Fruit fly (Drosophila melanogaster) whole organism, embryonic: ENCODE data around the gene CG14340.

ENCODE experiments used
- ATbp ChIP-seq: fragments of 200-800 bp; sonication (Bioruptor generic); optimal IDR thresholded peaks from 2 replicates; lab custom pipeline; 2017; ENCODE audit warnings: missing biosample characterization, mild to moderate bottlenecking, missing genetic modification characterization, missing genetic modification reagents
- BtbVII ChIP-seq: fragments of 200-800 bp; sonication (Bioruptor generic); optimal IDR thresholded peaks from 3 replicates; lab custom pipeline; 2017; ENCODE audit warnings: missing biosample characterization, mild to moderate bottlenecking, missing genetic modification characterization
- Bteb2 ChIP-seq: fragments of 200-800 bp; sonication (Bioruptor generic); optimal IDR thresholded peaks from 2 replicates; lab custom pipeline; 2016; ENCODE audit warnings: missing biosample characterization, missing genetic modification characterization
- CG11695 ChIP-seq: fragments of 200-800 bp; sonication (Bioruptor generic); IDR thresholded peaks from 3 replicates; pipeline ENCODE4 v1.3.6; 2022; ENCODE audit warnings: missing biosample characterization, missing genetic modification characterization
- CG12219 ChIP-seq: fragments of 200-800 bp; sonication (Bioruptor generic); optimal IDR thresholded peaks from 3 replicates; lab custom pipeline; 2018; ENCODE audit warnings: missing biosample characterization, mild to moderate bottlenecking, missing genetic modification characterization
- CG12942 ChIP-seq: fragments of 200-800 bp; sonication (Bioruptor generic); optimal IDR thresholded peaks from 3 replicates; lab custom pipeline; 2016; ENCODE audit warnings: missing biosample characterization, missing genetic modification characterization
- CG13287 ChIP-seq: fragments of 200-800 bp; sonication (Bioruptor generic); IDR thresholded peaks from 2 replicates; pipeline ENCODE4 v1.3.6; 2022; ENCODE audit warnings: missing biosample characterization, missing genetic modification characterization; ENCODE audit not compliant: partially characterized antibody
- CG14441 ChIP-seq: fragments of 200-800 bp; sonication (Bioruptor generic); IDR thresholded peaks from 2 replicates; pipeline ENCODE4 v1.3.6; 2022; ENCODE audit warnings: missing biosample characterization, missing genetic modification characterization
- CG15479 ChIP-seq: fragments of 200-800 bp; sonication (Bioruptor generic); optimal IDR thresholded peaks from 3 replicates; lab custom pipeline; 2019; ENCODE audit warnings: missing biosample characterization, mild to moderate bottlenecking, missing genetic modification characterization, moderate library complexity
- CG15696 ChIP-seq: fragments of 200-800 bp; sonication (Bioruptor generic); optimal IDR thresholded peaks from 2 replicates; lab custom pipeline; 2019; ENCODE audit warnings: missing biosample characterization, mild to moderate bottlenecking, missing genetic modification characterization, moderate library complexity
- CG16779 ChIP-seq: fragments of 200-800 bp; sonication (Bioruptor generic); IDR thresholded peaks from 2 replicates; pipeline ENCODE4 v1.3.6; 2022; ENCODE audit warnings: missing biosample characterization, missing genetic modification characterization
- CG16863 ChIP-seq: fragments of 200-800 bp; sonication (Bioruptor generic); optimal IDR thresholded peaks from 3 replicates; lab custom pipeline; 2016; ENCODE audit warnings: missing biosample characterization, missing genetic modification characterization
- CG17385 ChIP-seq: fragments of 200-800 bp; sonication (Bioruptor generic); optimal IDR thresholded peaks from 3 replicates; lab custom pipeline; 2018; ENCODE audit warnings: missing biosample characterization, mild to moderate bottlenecking, missing genetic modification characterization
- CG17829 ChIP-seq: fragments of 200-800 bp; optimal IDR thresholded peaks from 2 replicates; lab custom pipeline; 2019; ENCODE audit warnings: missing biosample characterization, mild to moderate bottlenecking, missing genetic modification characterization, moderate library complexity
- CG1832 ChIP-seq: fragments of 200-800 bp; sonication (Bioruptor generic); optimal IDR thresholded peaks from 2 replicates; lab custom pipeline; 2017; ENCODE audit warnings: missing biosample characterization, mild to moderate bottlenecking, missing genetic modification characterization, inconsistent platforms
- CG2202 ChIP-seq: fragments of 200-800 bp; sonication (Bioruptor generic); optimal IDR thresholded peaks from 2 replicates; lab custom pipeline; 2018; ENCODE audit warnings: missing biosample characterization, mild to moderate bottlenecking, missing genetic modification characterization
- CG32772 ChIP-seq: fragments of 200-800 bp; sonication (Bioruptor generic); IDR thresholded peaks from 2 replicates; pipeline ENCODE4 v1.3.6; 2022; ENCODE audit warnings: missing biosample characterization, missing genetic modification characterization
- CG4282 ChIP-seq: fragments of 200-800 bp; sonication (Bioruptor generic); optimal IDR thresholded peaks from 2 replicates; lab custom pipeline; 2016; ENCODE audit warnings: missing biosample characterization, missing genetic modification characterization
- CG6175 ChIP-seq: fragments of 200-800 bp; sonication (Bioruptor generic); IDR thresholded peaks from 3 replicates; pipeline ENCODE4 v1.3.6; 2022; ENCODE audit warnings: missing biosample characterization, missing genetic modification characterization
- CG7556 ChIP-seq: fragments of 200-800 bp; sonication (Bioruptor generic); optimal IDR thresholded peaks from 2 replicates; lab custom pipeline; 2017; ENCODE audit warnings: missing biosample characterization, mild to moderate bottlenecking, missing genetic modification characterization
- CG9932 ChIP-seq: fragments of 200-800 bp; sonication (Bioruptor generic); IDR thresholded peaks from 2 replicates; pipeline ENCODE4 v1.3.6; 2022; ENCODE audit warnings: missing biosample characterization, missing genetic modification characterization
- Drgx ChIP-seq: fragments of 200-800 bp; sonication (Bioruptor generic); IDR thresholded peaks from 2 replicates; pipeline ENCODE4 v1.3.6; 2022; ENCODE audit warnings: missing biosample characterization, missing genetic modification characterization
- E2f1 ChIP-seq: fragments of 200-800 bp; sonication (Bioruptor generic); IDR thresholded peaks from 2 replicates; pipeline ENCODE4 v1.3.6; 2022; ENCODE audit warnings: missing biosample characterization, missing genetic modification characterization
- Gug ChIP-seq: fragments of 200-800 bp; sonication (Bioruptor generic); IDR thresholded peaks from 4 replicates; pipeline ENCODE4 v1.3.6; 2022; ENCODE audit warnings: missing biosample characterization, missing genetic modification characterization
- Hr78 ChIP-seq, 2 experiments: fragments of 200-800 bp in 1 of 2; fragments of >200 bp in 1 of 2; sonication (Bioruptor generic) in 1 of 2; optimal IDR thresholded peaks; 2 replicates each; lab custom pipeline; 2017 to 2019; ENCODE audit warnings: missing biosample characterization in 2 of 2, missing genetic modification characterization in 2 of 2, mild to moderate bottlenecking in 1 of 2, moderate library complexity in 1 of 2
- Hsf ChIP-seq: fragments of 200-800 bp; sonication (Bioruptor generic); optimal IDR thresholded peaks from 3 replicates; lab custom pipeline; 2016; ENCODE audit warnings: missing biosample characterization, missing genetic modification characterization
- Jarid2 ChIP-seq: fragments of 200-800 bp; sonication (Bioruptor generic); optimal IDR thresholded peaks from 3 replicates; lab custom pipeline; 2017; ENCODE audit warnings: mild to moderate bottlenecking, missing biosample characterization, missing genetic modification reagents, missing genetic modification characterization
- Mad ChIP-seq: fragments of 200-800 bp; sonication (Bioruptor generic); optimal IDR thresholded peaks from 2 replicates; lab custom pipeline; 2016; ENCODE audit warnings: missing biosample characterization, missing genetic modification characterization
- Med ChIP-seq: fragments of 200-800 bp; sonication (Bioruptor generic); peaks from one replicate; lab custom pipeline; 2016; ENCODE audit warnings: missing biosample characterization, missing genetic modification characterization, mild to moderate bottlenecking, inconsistent platforms, moderate library complexity
- Meics ChIP-seq: fragments of 200-800 bp; sonication (Bioruptor generic); optimal IDR thresholded peaks from 2 replicates; lab custom pipeline; 2017; ENCODE audit warnings: missing biosample characterization, mild to moderate bottlenecking, missing genetic modification characterization
- Mes4 ChIP-seq: fragments of 200-800 bp; sonication (Bioruptor generic); optimal IDR thresholded peaks from 2 replicates; lab custom pipeline; 2016; ENCODE audit warnings: missing biosample characterization, missing genetic modification characterization
- NK7.1 ChIP-seq: fragments of 200-800 bp; sonication (Bioruptor generic); optimal IDR thresholded peaks from 3 replicates; lab custom pipeline; 2016; ENCODE audit warnings: missing biosample characterization, missing genetic modification characterization
- Nf-YA ChIP-seq: fragments of 200-800 bp; sonication (Bioruptor generic); IDR thresholded peaks from 2 replicates; pipeline ENCODE4 v1.3.6; 2022; ENCODE audit warnings: missing biosample characterization, missing genetic modification characterization
- Sox102F ChIP-seq: fragments of 200-800 bp; sonication (Bioruptor generic); optimal IDR thresholded peaks from 2 replicates; lab custom pipeline; 2018; ENCODE audit warnings: missing biosample characterization, mild to moderate bottlenecking, missing genetic modification characterization, moderate library complexity
- Spps ChIP-seq: fragments of 200-800 bp; sonication (Bioruptor generic); optimal IDR thresholded peaks from 2 replicates; lab custom pipeline; 2018; ENCODE audit warnings: missing biosample characterization, mild to moderate bottlenecking, missing genetic modification characterization
- Trl ChIP-seq, 3 experiments: fragments of >200 bp in 2 of 3; fragments of 200-800 bp in 1 of 3; sonication (Bioruptor generic) in 1 of 3; optimal IDR thresholded peaks; 2 replicates in 1 of 3; 3 replicates in 2 of 3; lab custom pipeline; 2016 to 2017; ENCODE audit warnings: missing biosample characterization in 1 of 3, missing genetic modification characterization in 1 of 3
- ac ChIP-seq: fragments of 200-800 bp; sonication (Bioruptor generic); optimal IDR thresholded peaks from 3 replicates; lab custom pipeline; 2017; ENCODE audit warnings: missing biosample characterization, mild to moderate bottlenecking, missing genetic modification characterization
- btn ChIP-seq: fragments of 200-800 bp; sonication (Bioruptor generic); optimal IDR thresholded peaks from 2 replicates; lab custom pipeline; 2016; ENCODE audit warnings: missing biosample characterization, missing genetic modification characterization
- cato ChIP-seq: fragments of 200-800 bp; sonication (Bioruptor generic); optimal IDR thresholded peaks from 2 replicates; lab custom pipeline; 2016; ENCODE audit warnings: missing biosample characterization, missing genetic modification characterization, borderline replicate concordance
- caup ChIP-seq: fragments of 200-800 bp; sonication (Bioruptor generic); optimal IDR thresholded peaks from 3 replicates; lab custom pipeline; 2017; ENCODE audit warnings: missing biosample characterization, mild to moderate bottlenecking, missing genetic modification characterization, moderate library complexity; ENCODE audit not compliant: severe bottlenecking
- ci ChIP-seq: fragments of 200-800 bp; sonication (Bioruptor generic); IDR thresholded peaks from 3 replicates; pipeline ENCODE4 v1.3.6; 2022; ENCODE audit warnings: missing biosample characterization, missing genetic modification characterization
- cwo ChIP-seq: fragments of 200-800 bp; sonication (Bioruptor generic); optimal IDR thresholded peaks from 3 replicates; lab custom pipeline; 2017; ENCODE audit warnings: missing biosample characterization, missing genetic modification characterization, mild to moderate bottlenecking, moderate library complexity, missing genetic modification reagents
- gce ChIP-seq: fragments of 200-800 bp; sonication (Bioruptor generic); IDR thresholded peaks from 3 replicates; pipeline ENCODE4 v1.3.6; 2022; ENCODE audit warnings: missing biosample characterization, missing genetic modification characterization
- inv ChIP-seq: fragments of 200-800 bp; sonication (Bioruptor generic); IDR thresholded peaks from 2 replicates; pipeline ENCODE4 v1.3.6; 2022; ENCODE audit warnings: missing biosample characterization, missing genetic modification characterization; ENCODE audit not compliant: partially characterized antibody
- pb ChIP-seq: fragments of 200-800 bp; sonication (Bioruptor generic); optimal IDR thresholded peaks from 3 replicates; lab custom pipeline; 2016; ENCODE audit warnings: missing biosample characterization, missing genetic modification characterization
- repo ChIP-seq: fragments of 200-800 bp; sonication (Bioruptor generic); optimal IDR thresholded peaks from 2 replicates; lab custom pipeline; 2016; ENCODE audit warnings: missing biosample characterization, missing genetic modification characterization
- shn ChIP-seq: fragments of 200-800 bp; sonication (Bioruptor generic); optimal IDR thresholded peaks from 3 replicates; lab custom pipeline; 2016; ENCODE audit warnings: missing biosample characterization, missing genetic modification characterization
- so ChIP-seq: fragments of 200-800 bp; sonication (Bioruptor generic); IDR thresholded peaks from 3 replicates; pipeline ENCODE4 v1.3.6; 2022; ENCODE audit warnings: missing biosample characterization, missing genetic modification characterization
- usp ChIP-seq: fragments of >200 bp; optimal IDR thresholded peaks from 2 replicates; lab custom pipeline; 2017; ENCODE audit warnings: missing biosample characterization, missing genetic modification characterization
- zfh1 ChIP-seq: fragments of 200-800 bp; sonication (Bioruptor generic); IDR thresholded peaks from 3 replicates; pipeline ENCODE4 v1.3.6; 2022; ENCODE audit warnings: missing biosample characterization, missing genetic modification characterization

The CG14340 gene

dm6 chr2L:1086312-1086906, 26.3 kb upstream of the CG14340 start:
- TF ChIP-seq ac (GFP tag; lab: Kevin White, UChicago), result no peak
- no peak for TF ChIP-seq btn (GFP tag; lab: Kevin White, UChicago)
- TF ChIP-seq CG12942 (GFP tag; lab: Kevin White, UChicago), result no peak
- TF ChIP-seq CG32772 (GFP tag; lab: Robert Waterston, UW), result no peak
- peak; percentile 6; the same call in 1 of the 2 replicates for TF ChIP-seq CG14441 (GFP tag; lab: Robert Waterston, UW)
- no peak for TF ChIP-seq CG16779 (GFP tag; lab: Robert Waterston, UW)
- TF ChIP-seq CG15696, result no peak
- no peak for TF ChIP-seq cato (GFP tag; lab: Kevin White, UChicago)
- TF ChIP-seq Mes4 (GFP tag; lab: Kevin White, UChicago), result no peak
- 0 out of 2 replicates have a peak, but pooled peaks have one; percentile 12 for TF ChIP-seq CG9932
- no peak for TF ChIP-seq so
- TF ChIP-seq Sox102F (GFP tag; lab: Kevin White, UChicago), result no peak
- no peak for TF ChIP-seq CG13287 (GFP tag; lab: Robert Waterston, UW)
- no peak for TF ChIP-seq Drgx
- no peak for TF ChIP-seq Hr78 (GFP tag; optimal IDR thresholded peaks at IDR 0.05; lab: Kevin White, UChicago)
- no peak for TF ChIP-seq Nf-YA (GFP tag; lab: Robert Waterston, UW)
- TF ChIP-seq ATbp (GFP tag; lab: Kevin White, UChicago), result no peak
- TF ChIP-seq repo (GFP tag; lab: Kevin White, UChicago), result no peak
- TF ChIP-seq Hsf (GFP tag; lab: Kevin White, UChicago), result no peak
- TF ChIP-seq Mad (GFP tag; lab: Kevin White, UChicago), result no peak
- TF ChIP-seq CG1832, result no peak
- no peak for TF ChIP-seq NK7.1
- TF ChIP-seq Meics (GFP tag; lab: Kevin White, UChicago), result no peak
- no peak for TF ChIP-seq CG4282 (GFP tag; lab: Kevin White, UChicago)
- TF ChIP-seq CG17829 (tag; lab: Kevin White, UChicago), result no peak
- TF ChIP-seq CG7556 (GFP tag; lab: Kevin White, UChicago), result no peak
- TF ChIP-seq caup (GFP tag; lab: Kevin White, UChicago), result no peak
- no peak for TF ChIP-seq gce (GFP tag; lab: Robert Waterston, UW)
- no peak for TF ChIP-seq CG6175
- no peak for TF ChIP-seq CG16863 (GFP tag; lab: Kevin White, UChicago)
- no peak for TF ChIP-seq CG11695 (GFP tag; lab: Robert Waterston, UW)
- no peak for TF ChIP-seq inv (GFP tag; lab: Robert Waterston, UW)
- no peak for TF ChIP-seq zfh1 (GFP tag; lab: Robert Waterston, UW)
- TF ChIP-seq ci (GFP tag; lab: Robert Waterston, UW), result no peak
- TF ChIP-seq pb (GFP tag; lab: Kevin White, UChicago), result no peak
- TF ChIP-seq CG2202 (tag; lab: Kevin White, UChicago), result no peak
- no peak for TF ChIP-seq cwo (GFP tag; lab: Kevin White, UChicago)
- peak; percentile 77 for TF ChIP-seq Med (GFP tag; lab: Kevin White, UChicago)
- no peak for TF ChIP-seq usp (GFP tag; lab: Kevin White, UChicago)
- TF ChIP-seq CG15479 (GFP tag; lab: Kevin White, UChicago), result peak; percentile 22
- TF ChIP-seq CG12219 (GFP tag; lab: Kevin White, UChicago), result no peak
- TF ChIP-seq Trl (optimal IDR thresholded peaks at IDR 0.05; lab: Kevin White, UChicago), result no peak
- no peak for TF ChIP-seq Trl (GFP tag; optimal IDR thresholded peaks at IDR 0.05; lab: Kevin White, UChicago)
- TF ChIP-seq CG17385 (GFP tag; lab: Kevin White, UChicago), result no peak
- no peak for TF ChIP-seq BtbVII (GFP tag; lab: Kevin White, UChicago)
- no peak for TF ChIP-seq Jarid2 (GFP tag; lab: Kevin White, UChicago)
- TF ChIP-seq E2f1 (GFP tag; lab: Robert Waterston, UW), result no peak
- no peak for TF ChIP-seq Spps (tag; lab: Kevin White, UChicago)
- TF ChIP-seq Bteb2 (GFP tag; lab: Kevin White, UChicago), result no peak
- TF ChIP-seq Gug (GFP tag; lab: Robert Waterston, UW), result 0 out of 4 replicates have a peak, but pooled peaks have one; percentile 1
- no peak for TF ChIP-seq shn
